Worm (Caenorhabditis elegans) whole organism, L4 larva: ENCODE results near the gene mans-4.
A peak's percentile ranks its signal among the peaks of the same experiment; 100 is the strongest.

Source experiments
- F26F4.8 ChIP-seq: fragments of 200-800 bp; sonication (Bioruptor generic); conservative IDR thresholded peaks from 2 replicates; pipeline ENCODE4 v1.3.6; 2022; ENCODE audit warnings: missing genetic modification characterization, missing compliant biosample characterization
- T20F7.1 ChIP-seq: fragments of 200-800 bp; sonication (Bioruptor generic); optimal IDR thresholded peaks from 2 replicates; lab custom pipeline; 2018; ENCODE audit warnings: mild to moderate bottlenecking, missing genetic modification characterization, missing compliant biosample characterization
- T26A8.4 ChIP-seq: fragments of 200-800 bp; sonication (Bioruptor generic); IDR thresholded peaks from 2 replicates; pipeline ENCODE4 v1.3.6; 2022; ENCODE audit warnings: missing genetic modification characterization, missing compliant biosample characterization
- Y48G9A.11 ChIP-seq: fragments of 200-800 bp; sonication (Bioruptor generic); IDR thresholded peaks from 2 replicates; pipeline ENCODE4 v1.3.6; 2022; ENCODE audit warnings: missing genetic modification reagents, missing genetic modification characterization, missing compliant biosample characterization
- Y5F2A.4 ChIP-seq: fragments of 200-800 bp; sonication (Bioruptor generic); optimal IDR thresholded peaks from 2 replicates; lab custom pipeline; 2018; ENCODE audit warnings: mild to moderate bottlenecking, missing genetic modification characterization, missing compliant biosample characterization
- ZK337.2 ChIP-seq: fragments of 200-800 bp; sonication (Bioruptor generic); IDR thresholded peaks from 2 replicates; pipeline ENCODE4 v1.3.6; 2022; ENCODE audit warnings: missing genetic modification reagents, missing genetic modification characterization, missing compliant biosample characterization
- ZK546.5 ChIP-seq, 2 experiments: sonication (generic microtip); optimal IDR thresholded peaks; 2 replicates each; lab custom pipeline; 2017; ENCODE audit warnings: missing biosample characterization in 2 of 2, missing genetic modification characterization in 2 of 2
- aha-1 ChIP-seq: fragments of 150-350 bp; peaks from one replicate; lab custom pipeline; 2014; ENCODE audit warnings: missing biosample characterization, missing genetic modification characterization
- aly-2 ChIP-seq: sonication (generic microtip); optimal IDR thresholded peaks from 2 replicates; lab custom pipeline; 2018; ENCODE audit warnings: missing biosample characterization, missing genetic modification characterization
- attf-4 ChIP-seq: sonication (generic microtip); optimal IDR thresholded peaks from 3 replicates; lab custom pipeline; 2017; ENCODE audit warnings: missing biosample characterization, missing genetic modification characterization
- ceh-28 ChIP-seq: fragments of 150-350 bp; optimal IDR thresholded peaks from 2 replicates; lab custom pipeline; 2014; ENCODE audit warnings: missing biosample characterization, missing genetic modification reagents, missing genetic modification characterization
- ceh-44 ChIP-seq: fragments of 200-800 bp; sonication (Bioruptor generic); IDR thresholded peaks from 2 replicates; pipeline ENCODE4 v1.3.6; 2022; ENCODE audit warnings: missing genetic modification reagents, missing genetic modification characterization, missing compliant biosample characterization
- cey-2 ChIP-seq: sonication (generic microtip); optimal IDR thresholded peaks from 3 replicates; lab custom pipeline; 2017; ENCODE audit warnings: missing genetic modification characterization, mild to moderate bottlenecking, missing compliant biosample characterization, antibody characterized with exemption, borderline replicate concordance; ENCODE audit not compliant: insufficient read depth
- ctbp-1 ChIP-seq: fragments of 200-800 bp; sonication (Bioruptor generic); IDR thresholded peaks from 2 replicates; pipeline ENCODE4 v1.3.6; 2022; ENCODE audit warnings: missing genetic modification reagents, missing genetic modification characterization, missing compliant biosample characterization
- daf-16 ChIP-seq, 3 experiments: sonication (generic microtip); optimal IDR thresholded peaks; 2 replicates each; lab custom pipeline; 2016 to 2017; ENCODE audit warnings: missing genetic modification characterization in 3 of 3, missing genetic modification reagents in 3 of 3, mild to moderate bottlenecking in 2 of 3, missing compliant biosample characterization in 2 of 3, missing biosample characterization in 1 of 3, moderate library complexity in 1 of 3
- daf-19 ChIP-seq: fragments of 200-800 bp; sonication (Bioruptor generic); conservative IDR thresholded peaks from 2 replicates; pipeline ENCODE4 v1.3.6; 2022; ENCODE audit warnings: missing genetic modification characterization, missing compliant biosample characterization
- daf-8 ChIP-seq: fragments of 200-800 bp; sonication (Bioruptor generic); IDR thresholded peaks from 2 replicates; pipeline ENCODE4 v1.3.6; 2022; ENCODE audit warnings: missing genetic modification characterization, missing compliant biosample characterization
- dmd-6 ChIP-seq: fragments of 200-800 bp; sonication (Bioruptor generic); IDR thresholded peaks from 2 replicates; pipeline ENCODE4 v1.3.6; 2022; ENCODE audit warnings: missing genetic modification reagents, missing genetic modification characterization, missing compliant biosample characterization
- dpl-1 ChIP-seq: fragments of 150-350 bp; optimal IDR thresholded peaks from 2 replicates; lab custom pipeline; 2014; ENCODE audit warnings: missing biosample characterization, missing genetic modification reagents, missing genetic modification characterization
- dve-1 ChIP-seq: sonication (generic microtip); optimal IDR thresholded peaks from 2 replicates; lab custom pipeline; 2017; ENCODE audit warnings: antibody characterized with exemption, mild to moderate bottlenecking, missing genetic modification characterization, missing compliant biosample characterization; ENCODE audit not compliant: insufficient read depth
- egl-43 ChIP-seq: fragments of 200-800 bp; sonication (Bioruptor generic); IDR thresholded peaks from 2 replicates; pipeline ENCODE4 v1.3.6; 2022; ENCODE audit warnings: missing genetic modification reagents, missing genetic modification characterization, missing compliant biosample characterization
- fos-1 ChIP-seq: fragments of 150-350 bp; optimal IDR thresholded peaks from 2 replicates; lab custom pipeline; 2014; ENCODE audit warnings: missing biosample characterization, missing genetic modification characterization
- hif-1 ChIP-seq, 2 experiments: sonication (generic microtip); optimal IDR thresholded peaks; 2 replicates each; lab custom pipeline; 2016 to 2017; ENCODE audit warnings: missing compliant biosample characterization in 2 of 2, missing genetic modification characterization in 2 of 2, missing genetic modification reagents in 2 of 2, missing genotype in 2 of 2, mild to moderate bottlenecking in 1 of 2
- hlh-11 ChIP-seq: fragments of 200-800 bp; sonication (Bioruptor generic); optimal IDR thresholded peaks from 2 replicates; lab custom pipeline; 2018; ENCODE audit warnings: mild to moderate bottlenecking, missing genetic modification characterization, missing compliant biosample characterization
- hlh-30 ChIP-seq: sonication (generic microtip); optimal IDR thresholded peaks from 2 replicates; lab custom pipeline; 2017; ENCODE audit warnings: antibody characterized with exemption, mild to moderate bottlenecking, missing genetic modification characterization, missing compliant biosample characterization; ENCODE audit not compliant: insufficient read depth
- lim-7 ChIP-seq: fragments of 200-800 bp; sonication (Bioruptor generic); IDR thresholded peaks from 2 replicates; pipeline ENCODE4 v1.3.6; 2022; ENCODE audit warnings: missing genetic modification characterization, missing compliant biosample characterization
- lsy-2 ChIP-seq, 2 experiments: fragments of 150-350 bp in 1 of 2; sonication (generic microtip) in 1 of 2; optimal IDR thresholded peaks; 2 replicates each; lab custom pipeline; 2014 to 2017; ENCODE audit warnings: missing biosample characterization in 2 of 2, missing genetic modification characterization in 2 of 2
- madf-9 ChIP-seq: fragments of 200-800 bp; sonication (Bioruptor generic); conservative IDR thresholded peaks from 2 replicates; pipeline ENCODE4 v1.3.6; 2022; ENCODE audit warnings: missing genetic modification reagents, missing genetic modification characterization, missing compliant biosample characterization
- mep-1 ChIP-seq: fragments of 150-350 bp; sonication (generic microtip); optimal IDR thresholded peaks from 3 replicates; lab custom pipeline; 2014; ENCODE audit warnings: missing biosample characterization, missing genetic modification characterization
- mxl-3 ChIP-seq: fragments of 200-800 bp; sonication (Bioruptor generic); optimal IDR thresholded peaks from 2 replicates; lab custom pipeline; 2018; ENCODE audit warnings: mild to moderate bottlenecking, missing genetic modification characterization, missing compliant biosample characterization
- nhr-28 ChIP-seq: fragments of 150-350 bp; optimal IDR thresholded peaks from 2 replicates; lab custom pipeline; 2014; ENCODE audit warnings: missing biosample characterization, missing genetic modification characterization
- nhr-6 ChIP-seq: fragments of 150-350 bp; optimal IDR thresholded peaks from 2 replicates; lab custom pipeline; 2014; ENCODE audit warnings: missing biosample characterization, missing genetic modification characterization
- nhr-76 ChIP-seq: fragments of 150-350 bp; optimal IDR thresholded peaks from 2 replicates; lab custom pipeline; 2014; ENCODE audit warnings: missing biosample characterization, missing genetic modification characterization
- nhr-77 ChIP-seq: fragments of 150-350 bp; optimal IDR thresholded peaks from 2 replicates; lab custom pipeline; 2014; ENCODE audit warnings: missing biosample characterization, missing genetic modification characterization
- php-3 ChIP-seq: fragments of 200-800 bp; sonication (Bioruptor generic); IDR thresholded peaks from 2 replicates; pipeline ENCODE4 v1.3.6; 2022; ENCODE audit warnings: missing genetic modification reagents, missing genetic modification characterization, missing compliant biosample characterization
- pqm-1 ChIP-seq: sonication (generic microtip); optimal IDR thresholded peaks from 2 replicates; lab custom pipeline; 2017; ENCODE audit warnings: missing biosample characterization, missing genetic modification characterization
- rbr-2 ChIP-seq: sonication (generic microtip); optimal IDR thresholded peaks from 2 replicates; lab custom pipeline; 2016; ENCODE audit warnings: missing genotype, missing genetic modification characterization, missing compliant biosample characterization
- saeg-2 ChIP-seq: fragments of 200-800 bp; sonication (Bioruptor generic); IDR thresholded peaks from 2 replicates; pipeline ENCODE4 v1.3.6; 2022; ENCODE audit warnings: missing genetic modification reagents, missing genetic modification characterization, missing compliant biosample characterization
- sdz-12 ChIP-seq: fragments of 200-800 bp; sonication (Bioruptor generic); optimal IDR thresholded peaks from 2 replicates; lab custom pipeline; 2018; ENCODE audit warnings: mild to moderate bottlenecking, missing genetic modification characterization, missing compliant biosample characterization
- skn-1 ChIP-seq: fragments of 150-350 bp; optimal IDR thresholded peaks from 2 replicates; lab custom pipeline; 2014; ENCODE audit warnings: missing biosample characterization, missing genetic modification characterization
- unc-130 ChIP-seq: sonication (generic microtip); optimal IDR thresholded peaks from 2 replicates; lab custom pipeline; 2016; ENCODE audit warnings: missing genetic modification reagents, missing genetic modification characterization, missing compliant biosample characterization
- zip-11 ChIP-seq: fragments of 200-800 bp; sonication (Bioruptor generic); IDR thresholded peaks from 2 replicates; pipeline ENCODE4 v1.3.6; 2022; ENCODE audit warnings: missing genetic modification characterization, missing compliant biosample characterization
- ztf-7 ChIP-seq: fragments of 150-350 bp; optimal IDR thresholded peaks from 2 replicates; lab custom pipeline; 2014; ENCODE audit warnings: missing biosample characterization, missing genetic modification characterization

Gene mans-4

ce11 chrIV:9116452-9116851, 38.1 kb upstream of the mans-4 start (continued):
- no peak for TF ChIP-seq aly-2 (tag; lab: Kevin White, UChicago)
- TF ChIP-seq, all 104 proteins: peak for 6

ce11 chrIV:9114078-9114477, 35.7 kb upstream of the mans-4 start:
- TF ChIP-seq lim-7 (GFP tag; lab: Robert Waterston, UW), result no peak
- no peak for TF ChIP-seq ceh-44 (GFP tag; lab: Robert Waterston, UW)
- TF ChIP-seq nhr-6 (tag; lab: Kevin White, UChicago), result peak; percentile 57
- peak; percentile 13 for TF ChIP-seq dve-1 (tag; lab: Kevin White, UChicago)
- TF ChIP-seq fos-1 (tag; lab: Kevin White, UChicago), result no peak
- TF ChIP-seq, all 104 proteins: peak for 2

- TF ChIP-seq dve-1 (tag; lab: Kevin White, UChicago) (peak; percentile 57), cey-2 (tag; lab: Kevin White, UChicago) (peak; percentile 64), hlh-30 (tag; lab: Kevin White, UChicago) (peak; percentile 18), Y5F2A.4 (GFP tag; lab: Kevin White, UChicago) (no peak), daf-8 (GFP tag; lab: Robert Waterston, UW) (no peak), ZK337.2 (GFP tag; lab: Robert Waterston, UW) (no peak), lsy-2 (tag; optimal IDR thresholded peaks at IDR 0.05; lab: Kevin White, UChicago) (no peak), zip-11 (GFP tag; lab: Robert Waterston, UW) (no peak), F26F4.8 (no peak), dmd-6 (GFP tag; lab: Robert Waterston, UW) (peak; percentile 70), hlh-11 (peak; percentile 72), daf-16 (GFP tag; optimal IDR thresholded peaks at IDR 0.05; lab: Kevin White, UChicago) (no peak), daf-16 (tag; optimal IDR thresholded peaks at IDR 0.05; lab: Kevin White, UChicago) (peak; percentile 52), madf-9 (GFP tag; lab: Robert Waterston, UW) (no peak), daf-19 (no peak), sdz-12 (GFP tag; lab: Kevin White, UChicago) (no peak), skn-1 (tag; lab: Kevin White, UChicago) (no peak), ZK546.5 (tag; optimal IDR thresholded peaks at IDR 0.05; lab: Kevin White, UChicago) (no peak), ceh-44 (GFP tag; lab: Robert Waterston, UW) (no peak), nhr-28 (tag; lab: Kevin White, UChicago) (peak; percentile 80), dpl-1 (peak; percentile 15), hif-1 (tag; optimal IDR thresholded peaks at IDR 0.05; lab: Kevin White, UChicago) (no peak), nhr-76 (no peak), ctbp-1 (no peak), php-3 (GFP tag; lab: Robert Waterston, UW) (no peak), mxl-3 (GFP tag; lab: Kevin White, UChicago) (peak; percentile 68), pqm-1 (tag; lab: Kevin White, UChicago) (peak; percentile 91)
Observed at ce11 chrIV:9112019-9112418, 33.6 kb upstream of the mans-4 start.

ce11 chrIV:9108631-9109030, 30.3 kb upstream of the mans-4 start, which contains the start of gene aly-1:
Gene aly-1, plus strand, starts transcription at chrIV:9108931.
- no peak for TF ChIP-seq saeg-2 (GFP tag; lab: Robert Waterston, UW)
- TF ChIP-seq T26A8.4 (GFP tag; lab: Robert Waterston, UW), result no peak

ce11 chrIV:9107464-9107863, 29.1 kb upstream of the mans-4 start:
- peak; percentile 62 for TF ChIP-seq nhr-6 (tag; lab: Kevin White, UChicago)
- no peak for TF ChIP-seq daf-16 (GFP tag; optimal IDR thresholded peaks at IDR 0.05; lab: Kevin White, UChicago)
- peak; percentile 34 for TF ChIP-seq daf-16 (tag; optimal IDR thresholded peaks at IDR 0.05; lab: Kevin White, UChicago)
- TF ChIP-seq unc-130, result no peak
- no peak for TF ChIP-seq ztf-7 (tag; lab: Kevin White, UChicago)
- no peak for TF ChIP-seq saeg-2 (GFP tag; lab: Robert Waterston, UW)
- peak in 1 of 2 experiments; percentile 67 for TF ChIP-seq lsy-2 (tag; optimal IDR thresholded peaks at IDR 0.05; lab: Kevin White, UChicago)
- TF ChIP-seq rbr-2, result peak; percentile 35
- no peak for TF ChIP-seq egl-43
- TF ChIP-seq attf-4, result no peak
- peak; percentile 42 for TF ChIP-seq dpl-1
- TF ChIP-seq dve-1 (tag; lab: Kevin White, UChicago), result peak; percentile 30
- TF ChIP-seq pqm-1 (tag; lab: Kevin White, UChicago), result peak; percentile 22
- TF ChIP-seq daf-19, result no peak
- peak; percentile 13 for TF ChIP-seq ceh-28
- no peak for TF ChIP-seq nhr-77 (tag; lab: Kevin White, UChicago)
- peak; percentile 60 for TF ChIP-seq mep-1 (tag; lab: Kevin White, UChicago)
- TF ChIP-seq Y48G9A.11, result no peak
- TF ChIP-seq aha-1, result no peak
- TF ChIP-seq T20F7.1 (GFP tag; lab: Kevin White, UChicago), result peak; percentile 33
